Worm (Caenorhabditis elegans): ENCODE data around the gene mtpn-1.
A peak's percentile ranks its signal among the peaks of the same experiment; 100 is the strongest.

Gene mtpn-1

ce11 chrX:2452716-2453115 lies 45.4 kb downstream of the mtpn-1 start:
- 0 out of 2 replicates have a peak, but pooled peaks have one; percentile 53 for TF ChIP-seq tab-1 (GFP tag; IDR thresholded peaks at IDR 0.05)
- no peak for TF ChIP-seq ztf-29 (GFP tag; IDR thresholded peaks at IDR 0.05)
- TF ChIP-seq flt-1 (GFP tag; IDR thresholded peaks at IDR 0.05) = 0 out of 2 replicates have a peak, but pooled peaks have one; percentile 25

DNA sequence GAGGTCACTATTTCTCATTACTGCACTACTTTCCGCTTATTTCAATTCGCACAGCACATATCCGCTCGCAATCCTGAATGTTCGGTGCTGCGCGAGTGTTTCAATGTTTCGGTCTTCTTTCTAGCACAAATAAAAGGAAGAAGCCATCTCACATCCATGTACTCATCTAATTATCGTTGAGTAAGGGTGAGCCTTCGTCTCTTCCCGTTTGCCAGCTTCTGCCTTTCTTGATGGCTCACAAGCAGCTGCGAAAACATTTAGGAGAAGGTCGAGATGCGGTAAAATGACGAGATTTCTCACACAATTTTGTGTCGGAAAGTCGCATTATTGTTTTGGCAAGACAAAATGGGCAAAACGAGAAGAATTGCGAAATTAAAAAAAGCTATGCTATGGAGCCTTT lies 47.6 kb downstream of the mtpn-1 start:
- TF ChIP-seq T22C8.4 (GFP tag; IDR thresholded peaks at IDR 0.05) (no peak), cog-1 (tag; optimal IDR thresholded peaks at IDR 0.05) (no peak), flt-1 (GFP tag; IDR thresholded peaks at IDR 0.05) (no peak), ztf-23 (GFP tag; IDR thresholded peaks at IDR 0.05) (no peak), klf-2 (GFP tag; conservative IDR thresholded peaks at IDR 0.05) (no peak)

ce11 chrX:2456141-2456540 lies 48.9 kb downstream of the mtpn-1 start:
- TF ChIP-seq tab-1 (GFP tag; IDR thresholded peaks at IDR 0.05) = no peak
- TF ChIP-seq ref-1 (GFP tag; conservative IDR thresholded peaks at IDR 0.05) = no peak
- TF ChIP-seq ztf-23 (GFP tag; IDR thresholded peaks at IDR 0.05) = no peak
- no peak for TF ChIP-seq flt-1 (GFP tag; IDR thresholded peaks at IDR 0.05)
- TF ChIP-seq med-1 (GFP tag; optimal IDR thresholded peaks at IDR 0.05; ENCODE audit: insufficient read depth) = no peak
- no peak for TF ChIP-seq ztf-29 (GFP tag; IDR thresholded peaks at IDR 0.05)
- no peak for TF ChIP-seq T22C8.4 (GFP tag; IDR thresholded peaks at IDR 0.05)
- no peak for TF ChIP-seq klf-2 (GFP tag; conservative IDR thresholded peaks at IDR 0.05)
- no peak for TF ChIP-seq cog-1 (tag; optimal IDR thresholded peaks at IDR 0.05)

DNA sequence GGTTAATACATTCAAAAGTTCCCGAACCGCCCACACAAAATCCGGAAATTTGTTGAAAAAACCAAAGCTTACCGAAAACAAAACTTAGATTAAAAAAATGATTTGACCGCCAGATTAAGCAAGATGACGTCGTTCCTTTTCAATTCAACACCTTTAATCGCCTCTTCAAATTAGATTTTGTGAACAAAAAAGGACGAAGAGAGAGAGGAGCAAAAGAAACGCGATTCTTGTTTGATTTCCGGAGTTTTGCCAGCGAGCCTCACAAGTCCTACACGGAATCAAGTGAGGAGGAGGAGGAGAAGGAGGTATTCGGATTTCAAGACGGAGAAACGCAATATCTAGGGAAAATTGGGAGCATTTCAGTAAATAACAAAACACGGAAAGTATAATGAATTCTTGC lies 50.2 kb downstream of the mtpn-1 start:
- TF ChIP-seq ztf-23 (GFP tag; IDR thresholded peaks at IDR 0.05) = no peak
- TF ChIP-seq med-1 (GFP tag; optimal IDR thresholded peaks at IDR 0.05; ENCODE audit: insufficient read depth) = no peak
- no peak for TF ChIP-seq cog-1 (tag; optimal IDR thresholded peaks at IDR 0.05)
- no peak for TF ChIP-seq klf-2 (GFP tag; conservative IDR thresholded peaks at IDR 0.05)
- no peak for TF ChIP-seq flt-1 (GFP tag; IDR thresholded peaks at IDR 0.05)
- no peak for TF ChIP-seq ztf-29 (GFP tag; IDR thresholded peaks at IDR 0.05)
- TF ChIP-seq ref-1 (GFP tag; conservative IDR thresholded peaks at IDR 0.05) = no peak
- TF ChIP-seq tab-1 (GFP tag; IDR thresholded peaks at IDR 0.05) = no peak
- no peak for TF ChIP-seq T22C8.4 (GFP tag; IDR thresholded peaks at IDR 0.05)
